Worm (Caenorhabditis elegans): ENCODE data around the gene srd-8.

srd-8 gene

DNA sequence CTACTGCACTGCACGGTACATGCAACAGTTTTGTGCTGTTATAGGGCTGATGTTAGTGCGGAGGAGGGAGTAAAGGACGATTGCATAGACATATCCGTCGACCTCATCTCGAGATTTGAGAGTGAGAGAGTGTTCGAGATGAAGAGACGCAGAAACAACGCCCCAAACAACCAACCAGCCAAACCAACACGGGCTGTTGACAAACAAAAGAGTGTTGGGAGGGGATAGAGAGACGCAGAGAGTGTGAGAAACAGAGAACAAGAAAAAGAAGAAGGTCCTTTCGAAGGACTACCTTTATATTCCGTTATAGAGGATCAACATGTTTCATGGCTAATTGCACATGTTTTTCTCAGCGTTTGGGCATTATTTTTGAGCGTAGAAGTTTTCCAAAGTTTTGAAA lies 45.1 kb downstream of the srd-8 start:
- no peak for TF ChIP-seq ztf-11 (tag; optimal IDR thresholded peaks at IDR 0.05)
- peak; percentile 58 for TF ChIP-seq hmg-11 (tag; optimal IDR thresholded peaks at IDR 0.05)
- no peak for TF ChIP-seq ceh-9 (tag; optimal IDR thresholded peaks at IDR 0.05)
- TF ChIP-seq lin-15B (tag; optimal IDR thresholded peaks at IDR 0.05), result no peak
- TF ChIP-seq nhr-43 (tag; optimal IDR thresholded peaks at IDR 0.05; ENCODE audit: poor library complexity, severe bottlenecking), result peak; percentile 51
- peak; percentile 47 for TF ChIP-seq lin-39 (tag; optimal IDR thresholded peaks at IDR 0.05)
- TF ChIP-seq nfya-1 (tag; optimal IDR thresholded peaks at IDR 0.05; ENCODE audit: insufficient read depth), result peak; percentile 58
- TF ChIP-seq unc-39 (tag; optimal IDR thresholded peaks at IDR 0.05), result no peak
- peak; percentile 89 for TF ChIP-seq pha-4 (tag; optimal IDR thresholded peaks at IDR 0.05)

DNA sequence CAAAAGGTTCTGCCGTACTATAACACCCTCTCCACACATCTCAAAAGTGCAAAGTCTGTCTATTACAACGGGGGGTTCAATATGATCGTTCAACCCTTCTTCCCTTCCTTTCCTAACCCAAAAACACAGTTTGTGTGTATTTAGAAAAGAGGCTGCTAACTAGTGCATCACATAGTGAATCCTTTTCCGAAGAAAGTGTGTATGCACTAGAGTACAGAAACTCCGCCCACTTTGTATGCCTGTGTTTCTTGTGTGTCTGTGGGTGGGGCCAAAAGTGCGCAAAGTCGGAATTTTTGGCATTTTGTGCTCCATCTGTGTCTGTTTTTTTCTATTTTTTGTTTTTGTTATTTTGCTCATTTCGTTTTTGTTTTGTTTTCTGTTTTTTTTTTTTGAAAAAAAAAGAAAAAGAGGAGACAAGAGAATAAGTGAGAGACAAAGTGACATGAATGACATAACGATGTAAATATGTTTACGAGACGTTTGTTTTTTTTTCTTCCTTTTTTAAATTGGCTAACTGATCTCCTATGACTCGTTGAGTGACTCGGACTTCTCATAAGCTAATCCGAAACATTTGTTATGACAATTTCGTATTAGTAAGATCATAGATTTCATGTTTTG lies 46.8 kb downstream of the srd-8 start:
- TF ChIP-seq pha-4 (tag; optimal IDR thresholded peaks at IDR 0.05) (peak; percentile 54), nhr-43 (tag; optimal IDR thresholded peaks at IDR 0.05; ENCODE audit: poor library complexity, severe bottlenecking) (peak; percentile 16), fkh-10 (GFP tag; optimal IDR thresholded peaks at IDR 0.05) (no peak), ama-1 (optimal IDR thresholded peaks at IDR 0.05) (peak; percentile 49)

DNA sequence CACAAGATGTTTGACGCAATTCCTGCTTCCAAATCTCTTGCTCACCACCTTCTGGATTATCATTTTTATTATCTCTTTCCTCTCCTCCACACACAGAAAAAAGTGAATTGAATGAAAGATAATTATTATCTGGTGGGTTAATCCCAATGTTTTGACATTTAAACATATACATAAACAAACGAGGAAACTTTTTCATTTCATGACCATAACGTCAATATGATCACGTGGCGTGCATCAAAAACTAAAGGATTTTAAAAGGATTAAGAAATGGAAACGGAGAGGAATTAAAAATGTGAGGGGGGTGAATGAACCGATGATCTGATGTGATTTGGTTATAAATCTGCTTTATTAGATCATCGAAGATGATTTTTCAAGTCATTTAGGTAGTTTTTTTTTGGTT lies 49.8 kb downstream of the srd-8 start:
- no peak for TF ChIP-seq daf-12 (tag; optimal IDR thresholded peaks at IDR 0.05)

DNA sequence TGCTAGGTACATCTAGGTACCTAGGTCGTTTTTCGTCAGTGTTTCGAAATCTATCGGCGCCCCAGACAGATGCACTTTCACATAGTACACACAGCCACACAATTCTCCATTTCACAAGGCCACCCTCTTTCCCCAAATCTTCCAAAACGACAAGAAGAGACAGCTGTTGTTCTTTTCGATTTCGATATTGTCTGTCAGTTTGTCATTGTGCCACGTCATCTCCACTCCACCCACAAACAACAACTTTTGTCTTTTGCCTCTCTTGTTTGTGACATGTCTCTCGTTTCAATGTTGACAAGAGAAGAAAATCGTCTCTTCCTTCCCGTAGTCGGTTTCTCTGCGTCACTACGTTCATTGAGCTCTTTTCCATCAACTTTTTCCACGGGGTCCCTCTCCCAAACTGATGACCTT lies 51.6 kb downstream of the srd-8 start:
- TF ChIP-seq nhr-237 (tag; optimal IDR thresholded peaks at IDR 0.05), result no peak
- TF ChIP-seq jun-1 (tag; optimal IDR thresholded peaks at IDR 0.05), result peak; percentile 30
- TF ChIP-seq ceh-28 (tag; optimal IDR thresholded peaks at IDR 0.05), result peak; percentile 16
- no peak for TF ChIP-seq elt-2 (tag; optimal IDR thresholded peaks at IDR 0.05)
- TF ChIP-seq egl-5 (tag; optimal IDR thresholded peaks at IDR 0.05), result peak; percentile 68
- TF ChIP-seq pha-4 (tag; optimal IDR thresholded peaks at IDR 0.05), result peak; percentile 100
- TF ChIP-seq skn-1 (tag; optimal IDR thresholded peaks at IDR 0.05), result no peak
- TF ChIP-seq nfya-1 (tag; optimal IDR thresholded peaks at IDR 0.05; ENCODE audit: insufficient read depth), result peak; percentile 71
- peak; percentile 80 for TF ChIP-seq nhr-25 (tag; optimal IDR thresholded peaks at IDR 0.05)
- no peak for TF ChIP-seq tbx-2 (tag; optimal IDR thresholded peaks at IDR 0.05)
- TF ChIP-seq lin-39 (tag; optimal IDR thresholded peaks at IDR 0.05), result peak; percentile 83
- TF ChIP-seq lin-15B (tag; optimal IDR thresholded peaks at IDR 0.05), result peak; percentile 24
- no peak for TF ChIP-seq nhr-76 (tag; optimal IDR thresholded peaks at IDR 0.05)
- TF ChIP-seq unc-62 (GFP tag; optimal IDR thresholded peaks at IDR 0.05), result peak; percentile 75
- TF ChIP-seq elt-1 (tag; optimal IDR thresholded peaks at IDR 0.05), result peak; percentile 15
- peak; percentile 75 for TF ChIP-seq ama-1 (optimal IDR thresholded peaks at IDR 0.05)
- no peak for TF ChIP-seq fkh-10 (GFP tag; optimal IDR thresholded peaks at IDR 0.05)
- peak; percentile 30 for TF ChIP-seq snpc-4 (tag; optimal IDR thresholded peaks at IDR 0.05)
- peak; percentile 98 for TF ChIP-seq fkh-2 (tag; optimal IDR thresholded peaks at IDR 0.05)
- peak; percentile 38 for TF ChIP-seq hmg-11 (tag; optimal IDR thresholded peaks at IDR 0.05)
- TF ChIP-seq lsy-12 (tag; optimal IDR thresholded peaks at IDR 0.05), result peak; percentile 0
- peak; percentile 55 for TF ChIP-seq egl-27 (tag; optimal IDR thresholded peaks at IDR 0.05)
- TF ChIP-seq nhr-23 (tag; optimal IDR thresholded peaks at IDR 0.05), result peak; percentile 53
- no peak for TF ChIP-seq ZK546.5 (tag; optimal IDR thresholded peaks at IDR 0.05)
- peak; percentile 51 for TF ChIP-seq nhr-43 (tag; optimal IDR thresholded peaks at IDR 0.05; ENCODE audit: poor library complexity, severe bottlenecking)
